Worm (Caenorhabditis elegans) whole organism, young adult: Measurements from ENCODE around the gene fem-1.
"Not testable (repeated sequence)": the region's sequence is repeated elsewhere in the genome, so short reads cannot be mapped to it uniquely, and the experiment has no call there.

Experiments
- hmg-1.2 ChIP-seq: fragments of 200-800 bp; sonication (Bioruptor generic); IDR thresholded peaks from 2 replicates; pipeline ENCODE4 v1.3.6; 2022; ENCODE audit warnings: missing genetic modification reagents, missing genetic modification characterization, missing compliant biosample characterization
- madf-6 ChIP-seq: fragments of 200-800 bp; sonication (Bioruptor generic); IDR thresholded peaks from 2 replicates; pipeline ENCODE4 v1.3.6; 2022; ENCODE audit warnings: missing genetic modification reagents, missing genetic modification characterization, missing compliant biosample characterization
- madf-8 ChIP-seq: fragments of 200-800 bp; sonication (Bioruptor generic); conservative IDR thresholded peaks from 2 replicates; pipeline ENCODE4 v1.3.6; 2022; ENCODE audit warnings: missing genetic modification reagents, missing genetic modification characterization, missing compliant biosample characterization
- snpc-4 ChIP-seq, 5 experiments: fragments of 150-350 bp in 1 of 5; sonication (generic microtip) in 4 of 5; optimal IDR thresholded peaks; 2 replicates each; lab custom pipeline; 2014 to 2018; ENCODE audit warnings: missing genetic modification characterization in 5 of 5, missing biosample characterization in 3 of 5, antibody characterized with exemption in 2 of 5, mild to moderate bottlenecking in 2 of 5, missing compliant biosample characterization in 2 of 5, missing genotype in 2 of 5, moderate library complexity in 2 of 5, missing genetic modification reagents in 1 of 5
- xnd-1 ChIP-seq: sonication (generic microtip); optimal IDR thresholded peaks from 2 replicates; lab custom pipeline; 2016; ENCODE audit warnings: missing genotype, missing genetic modification reagents, missing genetic modification characterization, missing compliant biosample characterization

The fem-1 gene

DNA sequence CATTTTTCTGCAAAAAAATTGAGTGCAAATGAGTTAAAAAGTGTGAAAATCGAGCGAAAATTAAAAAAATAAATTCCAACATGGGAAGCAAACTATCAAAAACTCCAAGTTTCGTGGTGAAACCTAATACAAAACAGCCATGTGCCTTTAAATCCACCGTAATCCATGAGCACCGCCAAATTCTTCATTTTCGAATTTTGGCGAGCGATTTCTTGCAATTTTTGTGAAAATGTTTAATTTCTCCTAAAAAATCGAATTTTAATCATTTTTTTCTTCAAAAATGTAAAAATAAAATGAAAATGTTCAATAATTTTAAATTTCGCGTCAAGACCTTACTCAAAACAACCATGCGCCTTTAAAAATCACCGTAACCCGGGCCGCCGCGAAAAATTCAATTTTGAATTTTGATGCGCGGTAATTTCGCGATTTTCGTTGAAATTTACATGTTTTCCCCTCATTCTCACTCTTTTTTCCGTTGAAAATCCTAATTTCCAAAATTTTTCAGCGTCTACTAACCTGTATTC is 51.5 kb downstream of the fem-1 start, which contains the start of the genes snpc-3.1 and puf-7 (continued):
- TF ChIP-seq snpc-4 (GFP tag; optimal IDR thresholded peaks at IDR 0.05; lab: Kevin White, UChicago), result not testable (repeated sequence)
- peak in 1 of 4 experiments; percentile 78 for TF ChIP-seq snpc-4 (tag; optimal IDR thresholded peaks at IDR 0.05; lab: Kevin White, UChicago)
- TF ChIP-seq hmg-1.2 (GFP tag; lab: Robert Waterston, UW), result peak; percentile 37
- TF ChIP-seq madf-8, result peak; percentile 89
- peak; percentile 90 for TF ChIP-seq xnd-1 (tag; lab: Kevin White, UChicago)
- peak; percentile 98 for TF ChIP-seq madf-6 (GFP tag; lab: Robert Waterston, UW)
- TF ChIP-seq, all 124 proteins: peak for 22; not testable (repeated sequence) for 102
